Fruit fly (Drosophila melanogaster) whole organism, embryonic: ENCODE data around the gene Orct2.

Source experiments
- Asciz ChIP-seq: fragments of 200-800 bp; sonication (Bioruptor generic); optimal IDR thresholded peaks from 2 replicates; lab custom pipeline; 2017; ENCODE audit warnings: missing biosample characterization, mild to moderate bottlenecking, missing genetic modification characterization, missing genetic modification reagents
- Atf3 ChIP-seq: fragments of 200-800 bp; sonication (Bioruptor generic); optimal IDR thresholded peaks from 3 replicates; lab custom pipeline; 2016; ENCODE audit warnings: missing biosample characterization, missing genetic modification characterization
- CG10321 ChIP-seq: fragments of 200-800 bp; sonication (Bioruptor generic); IDR thresholded peaks from 2 replicates; pipeline ENCODE4 v1.3.6; 2022; ENCODE audit warnings: missing biosample characterization, missing genetic modification characterization
- CG10543 ChIP-seq: fragments of 200-800 bp; sonication (Bioruptor generic); optimal IDR thresholded peaks from 3 replicates; lab custom pipeline; 2017; ENCODE audit warnings: missing biosample characterization, mild to moderate bottlenecking, missing genetic modification characterization, moderate library complexity
- CG12219 ChIP-seq: fragments of 200-800 bp; sonication (Bioruptor generic); optimal IDR thresholded peaks from 3 replicates; lab custom pipeline; 2018; ENCODE audit warnings: missing biosample characterization, mild to moderate bottlenecking, missing genetic modification characterization
- CG12744 ChIP-seq: fragments of 200-800 bp; sonication (Bioruptor generic); optimal IDR thresholded peaks from 2 replicates; lab custom pipeline; 2016; ENCODE audit warnings: missing biosample characterization, missing genetic modification characterization
- CG14050 ChIP-seq: fragments of 200-800 bp; sonication (Bioruptor generic); IDR thresholded peaks from 3 replicates; pipeline ENCODE4 v1.3.6; 2022; ENCODE audit warnings: missing biosample characterization, missing genetic modification characterization
- CG1603 ChIP-seq: fragments of 200-800 bp; sonication (Bioruptor generic); optimal IDR thresholded peaks from 2 replicates; lab custom pipeline; 2019; ENCODE audit warnings: missing biosample characterization, mild to moderate bottlenecking, missing genetic modification characterization, moderate library complexity
- CG16779 ChIP-seq: fragments of 200-800 bp; sonication (Bioruptor generic); IDR thresholded peaks from 2 replicates; pipeline ENCODE4 v1.3.6; 2022; ENCODE audit warnings: missing biosample characterization, missing genetic modification characterization
- CG16813 ChIP-seq: fragments of 200-800 bp; sonication (Bioruptor generic); IDR thresholded peaks from 3 replicates; pipeline ENCODE4 v1.3.6; 2022; ENCODE audit warnings: missing biosample characterization, missing genetic modification characterization; ENCODE audit not compliant: partially characterized antibody
- CG17361 ChIP-seq: fragments of 200-800 bp; sonication (Bioruptor generic); IDR thresholded peaks from 3 replicates; pipeline ENCODE4 v1.3.6; 2022; ENCODE audit warnings: missing biosample characterization, missing genetic modification characterization
- CG17568 ChIP-seq: fragments of 200-800 bp; sonication (Bioruptor generic); optimal IDR thresholded peaks from 2 replicates; lab custom pipeline; 2018; ENCODE audit warnings: missing biosample characterization, mild to moderate bottlenecking, missing genetic modification characterization, moderate library complexity
- CG17612 ChIP-seq: fragments of 200-800 bp; sonication (Bioruptor generic); IDR thresholded peaks from 2 replicates; pipeline ENCODE4 v1.3.6; 2022; ENCODE audit warnings: missing biosample characterization, missing genetic modification characterization
- CG17829 ChIP-seq: fragments of 200-800 bp; optimal IDR thresholded peaks from 2 replicates; lab custom pipeline; 2019; ENCODE audit warnings: missing biosample characterization, mild to moderate bottlenecking, missing genetic modification characterization, moderate library complexity
- CG18262 ChIP-seq: fragments of 200-800 bp; optimal IDR thresholded peaks from 3 replicates; lab custom pipeline; 2019; ENCODE audit warnings: missing biosample characterization, mild to moderate bottlenecking, missing genetic modification characterization, moderate library complexity
- CG1832 ChIP-seq: fragments of 200-800 bp; sonication (Bioruptor generic); optimal IDR thresholded peaks from 2 replicates; lab custom pipeline; 2017; ENCODE audit warnings: missing biosample characterization, mild to moderate bottlenecking, missing genetic modification characterization, inconsistent platforms
- CG2120 ChIP-seq: fragments of 200-800 bp; sonication (Bioruptor generic); optimal IDR thresholded peaks from 3 replicates; lab custom pipeline; 2016; ENCODE audit warnings: missing biosample characterization, missing genetic modification characterization
- CG2202 ChIP-seq: fragments of 200-800 bp; sonication (Bioruptor generic); optimal IDR thresholded peaks from 2 replicates; lab custom pipeline; 2018; ENCODE audit warnings: missing biosample characterization, mild to moderate bottlenecking, missing genetic modification characterization
- CG30020 ChIP-seq: fragments of 200-800 bp; optimal IDR thresholded peaks from 2 replicates; lab custom pipeline; 2019; ENCODE audit warnings: missing biosample characterization, mild to moderate bottlenecking, missing genetic modification characterization, moderate library complexity
- CG32532 ChIP-seq: fragments of 200-800 bp; sonication (Bioruptor generic); IDR thresholded peaks from 2 replicates; pipeline ENCODE4 v1.3.6; 2022; ENCODE audit warnings: missing biosample characterization, missing genetic modification characterization
- CG3281 ChIP-seq: fragments of 200-800 bp; sonication (Bioruptor generic); optimal IDR thresholded peaks from 3 replicates; lab custom pipeline; 2017; ENCODE audit warnings: missing biosample characterization, mild to moderate bottlenecking, missing genetic modification characterization
- CG3847 ChIP-seq: fragments of 200-800 bp; sonication (Bioruptor generic); IDR thresholded peaks from 2 replicates; pipeline ENCODE4 v1.3.6; 2022; ENCODE audit warnings: missing biosample characterization, missing genetic modification characterization
- CG3995 ChIP-seq: fragments of 200-800 bp; sonication (Bioruptor generic); optimal IDR thresholded peaks from 3 replicates; lab custom pipeline; 2016; ENCODE audit warnings: missing biosample characterization, missing genetic modification characterization
- CG4404 ChIP-seq: fragments of 200-800 bp; sonication (Bioruptor generic); IDR thresholded peaks from 2 replicates; pipeline ENCODE4 v1.3.6; 2022; ENCODE audit warnings: missing biosample characterization, missing genetic modification characterization
- CG5245 ChIP-seq: fragments of 200-800 bp; sonication (Bioruptor generic); optimal IDR thresholded peaks from 3 replicates; lab custom pipeline; 2016; ENCODE audit warnings: missing biosample characterization, missing genetic modification characterization
- CG6854 ChIP-seq: fragments of 200-800 bp; sonication (Bioruptor generic); optimal IDR thresholded peaks from 3 replicates; lab custom pipeline; 2017; ENCODE audit warnings: missing biosample characterization, mild to moderate bottlenecking, missing genetic modification characterization
- CG7839 ChIP-seq: fragments of 200-800 bp; sonication (Bioruptor generic); optimal IDR thresholded peaks from 3 replicates; lab custom pipeline; 2018; ENCODE audit warnings: missing biosample characterization, mild to moderate bottlenecking, missing genetic modification characterization, moderate library complexity
- CoRest ChIP-seq: fragments of 200-800 bp; sonication (Bioruptor generic); optimal IDR thresholded peaks from 3 replicates; lab custom pipeline; 2018; ENCODE audit warnings: missing biosample characterization, mild to moderate bottlenecking, missing genetic modification characterization, moderate library complexity
- Dip2 ChIP-seq: fragments of 200-800 bp; sonication (Bioruptor generic); IDR thresholded peaks from 2 replicates; pipeline ENCODE4 v1.3.6; 2022; ENCODE audit warnings: missing biosample characterization, missing genetic modification characterization
- Fer1 ChIP-seq: fragments of 200-800 bp; sonication (Bioruptor generic); optimal IDR thresholded peaks from 2 replicates; lab custom pipeline; 2017; ENCODE audit warnings: missing biosample characterization, mild to moderate bottlenecking, missing genetic modification characterization
- GATAe ChIP-seq: fragments of 200-800 bp; sonication (Bioruptor generic); conservative IDR thresholded peaks from 2 replicates; pipeline ENCODE4 v1.3.6; 2022; ENCODE audit warnings: missing biosample characterization, missing genetic modification characterization
- H2.0 ChIP-seq: fragments of 200-800 bp; sonication (Bioruptor generic); IDR thresholded peaks from 2 replicates; pipeline ENCODE4 v1.3.6; 2022; ENCODE audit warnings: missing biosample characterization, missing genetic modification characterization
- Hmx ChIP-seq: fragments of 200-800 bp; sonication (Bioruptor generic); optimal IDR thresholded peaks from 2 replicates; lab custom pipeline; 2016; ENCODE audit warnings: missing biosample characterization, missing genetic modification characterization
- Hr51 ChIP-seq, 2 experiments: fragments of 200-800 bp; sonication (Bioruptor generic); optimal IDR thresholded peaks; 2 replicates in 1 of 2; 3 replicates in 1 of 2; lab custom pipeline; 2016 to 2018; ENCODE audit warnings: missing biosample characterization in 2 of 2, missing genetic modification characterization in 2 of 2, mild to moderate bottlenecking in 1 of 2, moderate library complexity in 1 of 2
- MESR4 ChIP-seq: fragments of 200-800 bp; sonication (Bioruptor generic); optimal IDR thresholded peaks from 2 replicates; lab custom pipeline; 2018; ENCODE audit warnings: missing biosample characterization, mild to moderate bottlenecking, missing genetic modification characterization, moderate library complexity
- Mes4 ChIP-seq: fragments of 200-800 bp; sonication (Bioruptor generic); optimal IDR thresholded peaks from 2 replicates; lab custom pipeline; 2016; ENCODE audit warnings: missing biosample characterization, missing genetic modification characterization
- NK7.1 ChIP-seq: fragments of 200-800 bp; sonication (Bioruptor generic); optimal IDR thresholded peaks from 3 replicates; lab custom pipeline; 2016; ENCODE audit warnings: missing biosample characterization, missing genetic modification characterization
- Ptx1 ChIP-seq: fragments of 200-800 bp; sonication (Bioruptor generic); IDR thresholded peaks from 2 replicates; pipeline ENCODE4 v1.3.6; 2022; ENCODE audit warnings: missing biosample characterization, missing genetic modification characterization
- Taf1 ChIP-seq: fragments of 200-800 bp; sonication (Bioruptor generic); IDR thresholded peaks from 2 replicates; pipeline ENCODE4 v1.3.6; 2022; ENCODE audit warnings: missing biosample characterization, missing genetic modification characterization
- bab2 ChIP-seq: fragments of 200-800 bp; sonication (Bioruptor generic); optimal IDR thresholded peaks from 2 replicates; lab custom pipeline; 2016; ENCODE audit warnings: missing biosample characterization, missing genetic modification characterization
- bcd ChIP-seq: fragments of 200-800 bp; sonication (Bioruptor generic); optimal IDR thresholded peaks from 2 replicates; lab custom pipeline; 2017; ENCODE audit warnings: missing biosample characterization, mild to moderate bottlenecking, missing genetic modification characterization
- chinmo ChIP-seq: fragments of 200-800 bp; sonication (Bioruptor generic); IDR thresholded peaks from 4 replicates; pipeline ENCODE4 v1.3.6; 2022; ENCODE audit warnings: missing biosample characterization, missing genetic modification characterization; ENCODE audit not compliant: partially characterized antibody
- esg ChIP-seq: fragments of 200-800 bp; sonication (Bioruptor generic); conservative IDR thresholded peaks from 2 replicates; pipeline ENCODE4 v1.3.6; 2022; ENCODE audit warnings: missing biosample characterization, missing genetic modification characterization
- gt ChIP-seq: fragments of 200-800 bp; sonication (Bioruptor generic); IDR thresholded peaks from 2 replicates; pipeline ENCODE4 v1.3.6; 2022; ENCODE audit warnings: missing biosample characterization, missing genetic modification characterization
- lbe ChIP-seq: fragments of 200-800 bp; sonication (Bioruptor generic); optimal IDR thresholded peaks from 2 replicates; lab custom pipeline; 2016; ENCODE audit warnings: missing biosample characterization, mild to moderate bottlenecking, missing genetic modification characterization
- lola ChIP-seq, 3 experiments: fragments of >200 bp in 2 of 3; fragments of 200-800 bp in 1 of 3; sonication (Bioruptor generic) in 1 of 3; optimal IDR thresholded peaks; 2 replicates each; lab custom pipeline; 2017 to 2019; ENCODE audit warnings: missing biosample characterization in 3 of 3, missing genetic modification characterization in 3 of 3, mild to moderate bottlenecking in 1 of 3, moderate library complexity in 1 of 3
- mld ChIP-seq: fragments of 200-800 bp; sonication (Bioruptor generic); IDR thresholded peaks from 3 replicates; pipeline ENCODE4 v1.3.6; 2022; ENCODE audit warnings: missing biosample characterization, missing genetic modification characterization; ENCODE audit not compliant: partially characterized antibody
- pho ChIP-seq: fragments of 200-800 bp; sonication (Bioruptor generic); optimal IDR thresholded peaks from 2 replicates; lab custom pipeline; 2016; ENCODE audit warnings: missing biosample characterization, missing genetic modification characterization
- pros ChIP-seq: fragments of 200-800 bp; sonication (Bioruptor generic); optimal IDR thresholded peaks from 3 replicates; lab custom pipeline; 2019; ENCODE audit warnings: missing biosample characterization, mild to moderate bottlenecking, missing genetic modification characterization, moderate library complexity
- psq ChIP-seq: fragments of 200-800 bp; sonication (Bioruptor generic); optimal IDR thresholded peaks from 2 replicates; lab custom pipeline; 2017; ENCODE audit warnings: missing biosample characterization, missing genetic modification characterization
- zfh2 ChIP-seq: fragments of 200-800 bp; sonication (Bioruptor generic); optimal IDR thresholded peaks from 2 replicates; lab custom pipeline; 2016; ENCODE audit warnings: missing biosample characterization, missing genetic modification characterization

The Orct2 gene

DNA sequence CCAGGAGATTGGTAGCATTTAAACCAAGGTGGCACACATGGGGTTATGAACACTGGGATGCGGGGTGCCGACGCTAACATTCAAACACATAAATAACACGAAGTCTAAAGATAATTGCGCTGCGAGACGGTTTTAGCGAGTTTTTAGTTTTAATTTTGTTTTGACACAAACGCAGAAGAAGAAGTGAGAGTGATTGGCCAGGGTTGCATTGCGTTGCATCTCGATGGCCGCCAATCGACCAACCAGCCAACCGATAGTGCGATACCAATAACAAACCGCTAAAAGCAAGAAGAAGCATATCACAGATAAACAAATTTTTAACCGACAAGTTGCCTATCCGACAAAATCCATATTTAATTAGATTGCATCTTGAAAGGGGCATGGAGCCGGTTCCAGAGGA, 46.1 kb upstream of the Orct2 start, which contains the start of the genes Spps and CG13609 (continued):
- TF ChIP-seq CG3995 (peak; percentile 72), CG17361 (GFP tag; lab: Robert Waterston, UW) (no peak), Atf3 (GFP tag; lab: Kevin White, UChicago) (no peak), CG4404 (GFP tag; lab: Robert Waterston, UW) (no peak), CG2120 (GFP tag; lab: Kevin White, UChicago) (no peak), pho (GFP tag; lab: Kevin White, UChicago) (no peak), Ptx1 (GFP tag; lab: Robert Waterston, UW) (no peak), CoRest (tag; lab: Kevin White, UChicago) (peak; percentile 24), CG3847 (peak; percentile 47), Mes4 (peak; percentile 3), CG17568 (GFP tag; lab: Kevin White, UChicago) (no peak), GATAe (GFP tag; lab: Robert Waterston, UW) (peak; percentile 12; the same call in 1 of the 2 replicates), CG3281 (GFP tag; lab: Kevin White, UChicago) (peak; percentile 3), CG1832 (GFP tag; lab: Kevin White, UChicago) (no peak), Fer1 (GFP tag; lab: Kevin White, UChicago) (peak; percentile 24), CG14050 (GFP tag; lab: Robert Waterston, UW) (no peak), zfh2 (GFP tag; lab: Kevin White, UChicago) (peak; percentile 19), CG6854 (GFP tag; lab: Kevin White, UChicago) (no peak), Hmx (GFP tag; lab: Kevin White, UChicago) (no peak), CG32532 (GFP tag; lab: Robert Waterston, UW) (0 out of 2 replicates have a peak, but pooled peaks have one; percentile 27), bcd (no peak), CG2202 (tag; lab: Kevin White, UChicago) (peak; percentile 1), CG7839 (no peak), psq (GFP tag; lab: Kevin White, UChicago) (no peak), CG10321 (GFP tag; lab: Robert Waterston, UW) (no peak), esg (GFP tag; lab: Robert Waterston, UW) (no peak), Asciz (GFP tag; lab: Kevin White, UChicago) (no peak), lola (GFP tag; optimal IDR thresholded peaks at IDR 0.05; lab: Kevin White, UChicago) (no peak), CG16813 (GFP tag; lab: Robert Waterston, UW) (peak; percentile 95), chinmo (peak; percentile 100), CG16779 (GFP tag; lab: Robert Waterston, UW) (no peak), Dip2 (GFP tag; lab: Robert Waterston, UW) (no peak), CG10543 (GFP tag; lab: Kevin White, UChicago) (no peak), CG18262 (tag; lab: Kevin White, UChicago) (no peak), CG12219 (GFP tag; lab: Kevin White, UChicago) (no peak), MESR4 (peak; percentile 87), gt (GFP tag; lab: Robert Waterston, UW) (no peak), CG17612 (GFP tag; lab: Robert Waterston, UW) (no peak), H2.0 (no peak), CG17829 (tag; lab: Kevin White, UChicago) (peak; percentile 55), NK7.1 (GFP tag; lab: Kevin White, UChicago) (no peak), bab2 (no peak), CG5245 (GFP tag; lab: Kevin White, UChicago) (no peak), lbe (no peak), CG12744 (GFP tag; lab: Kevin White, UChicago) (no peak), CG30020 (tag; lab: Kevin White, UChicago) (peak; percentile 48), mld (GFP tag; lab: Robert Waterston, UW) (peak; percentile 96), Taf1 (GFP tag; lab: Robert Waterston, UW) (no peak), pros (GFP tag; lab: Kevin White, UChicago) (no peak), Hr51 (GFP tag; optimal IDR thresholded peaks at IDR 0.05; lab: Kevin White, UChicago) (no peak), CG1603 (peak; percentile 85)
